Worm (Caenorhabditis elegans): ENCODE data around the gene chil-9.

chil-9 gene

ce11 chrII:9838260-9838935 is 6.7 kb downstream of the chil-9 start, which contains the start of gene arrd-4:
Gene arrd-4, minus strand, starts transcription at chrII:9838310.
- TF ChIP-seq ccch-3 (GFP tag; optimal IDR thresholded peaks at IDR 0.05) (no peak), rcor-1 (GFP tag; IDR thresholded peaks at IDR 0.05) (no peak), Y53G8AR.9 (GFP tag; conservative IDR thresholded peaks at IDR 0.05) (no peak), F52B5.7 (tag; optimal IDR thresholded peaks at IDR 0.05) (no peak), ztf-26 (tag; optimal IDR thresholded peaks at IDR 0.05) (no peak), egrh-3 (GFP tag; IDR thresholded peaks at IDR 0.05) (no peak), dpff-1 (tag; optimal IDR thresholded peaks at IDR 0.05) (no peak), F22D6.2 (tag; optimal IDR thresholded peaks at IDR 0.05) (no peak), ztf-3 (GFP tag; optimal IDR thresholded peaks at IDR 0.05) (no peak), ama-1 (optimal IDR thresholded peaks at IDR 0.05) (no peak), ama-1 (GFP tag; optimal IDR thresholded peaks at IDR 0.05) (no peak), rpc-1 (optimal IDR thresholded peaks at IDR 0.05) (no peak), rpc-1 (tag; optimal IDR thresholded peaks at IDR 0.05) (no peak), dpl-1 (GFP tag; optimal IDR thresholded peaks at IDR 0.05) (no peak), cebp-2 (GFP tag; IDR thresholded peaks at IDR 0.05) (no peak), ceh-79 (tag; optimal IDR thresholded peaks at IDR 0.05) (no peak), cebp-1 (GFP tag; IDR thresholded peaks at IDR 0.05) (no peak), cebp-1 (tag; optimal IDR thresholded peaks at IDR 0.05) (no peak), mxl-1 (tag; optimal IDR thresholded peaks at IDR 0.05) (no peak), lsy-27 (tag; optimal IDR thresholded peaks at IDR 0.05; ENCODE audit: borderline replicate concordance, insufficient read depth) (no peak), B0261.1 (tag; optimal IDR thresholded peaks at IDR 0.05) (no peak), die-1 (tag; optimal IDR thresholded peaks at IDR 0.05) (no peak)

- TF ChIP-seq lsy-27 (tag; optimal IDR thresholded peaks at IDR 0.05; ENCODE audit: borderline replicate concordance, insufficient read depth) (no peak), ceh-58 (GFP tag; IDR thresholded peaks at IDR 0.05) (no peak), madf-8 (GFP tag; conservative IDR thresholded peaks at IDR 0.05) (no peak), T07F8.4 (tag; optimal IDR thresholded peaks at IDR 0.05) (no peak), attf-6 (GFP tag; IDR thresholded peaks at IDR 0.05) (no peak), ceh-100 (GFP tag; IDR thresholded peaks at IDR 0.05) (no peak)
These were observed 9.2 kb downstream of the chil-9 start for ce11 chrII:9835958-9836357.

DNA sequence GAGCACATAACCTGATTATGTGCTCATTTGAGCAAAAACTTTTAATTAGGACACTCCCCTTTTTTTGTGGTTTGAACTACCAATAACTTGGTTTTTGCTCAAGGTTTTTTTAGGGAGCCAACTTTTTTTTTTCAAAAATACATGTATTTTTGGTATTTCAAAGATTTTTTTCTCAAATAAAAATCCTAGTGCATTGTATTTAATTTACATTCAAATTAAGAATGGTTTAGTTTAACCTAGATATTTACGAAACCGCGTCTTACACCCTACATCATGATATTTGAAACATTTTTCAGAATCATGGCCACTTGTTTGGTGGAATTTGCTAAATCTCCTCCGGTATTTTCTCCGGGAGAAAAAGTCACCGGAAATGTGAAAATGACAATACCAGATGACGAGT is 10.2 kb downstream of the chil-9 start, which contains the start of gene arrd-5:
TSS of gene arrd-5 (plus strand) at position 301 of the 400 bp plus-strand sequence.
- TF ChIP-seq tbx-9 (tag; optimal IDR thresholded peaks at IDR 0.05; ENCODE audit: borderline replicate concordance) (no peak), T26A5.8 (tag; optimal IDR thresholded peaks at IDR 0.05) (no peak), Y56A3A.18 (GFP tag; IDR thresholded peaks at IDR 0.05) (no peak), egrh-3 (GFP tag; IDR thresholded peaks at IDR 0.05) (no peak), attf-3 (GFP tag; conservative IDR thresholded peaks at IDR 0.05) (no peak), chd-7 (tag; optimal IDR thresholded peaks at IDR 0.05) (no peak), rcor-1 (GFP tag; IDR thresholded peaks at IDR 0.05) (no peak), lin-35 (GFP tag; optimal IDR thresholded peaks at IDR 0.05) (no peak), F33H1.4 (GFP tag; IDR thresholded peaks at IDR 0.05) (no peak)

DNA sequence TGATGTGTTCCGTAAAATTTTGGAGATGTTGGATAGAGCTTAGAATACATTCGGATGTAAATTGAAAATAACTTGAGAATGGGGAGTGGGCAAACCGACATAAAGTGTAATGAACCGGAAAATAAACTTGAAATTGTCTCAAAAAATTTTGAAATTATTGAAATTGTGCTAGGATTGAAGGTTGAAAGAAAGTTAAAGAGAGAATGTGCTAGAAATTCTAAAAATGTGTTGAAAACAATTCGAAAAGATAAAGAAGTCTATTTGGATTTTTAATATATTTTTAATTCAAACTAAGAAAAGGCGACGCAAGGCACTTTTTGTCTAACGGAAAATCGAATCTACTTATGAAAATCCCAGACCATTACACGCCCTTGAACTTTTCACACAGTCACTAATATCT is 11.3 kb downstream of the chil-9 start, which contains the start of gene ZK938.3:
TSS of gene ZK938.3 (minus strand) at position 101 of the 400 bp plus-strand sequence.
- TF ChIP-seq ceh-91 (GFP tag; IDR thresholded peaks at IDR 0.05): no peak
- no peak for TF ChIP-seq attf-3 (GFP tag; conservative IDR thresholded peaks at IDR 0.05)
- no peak for TF ChIP-seq bed-1 (GFP tag; IDR thresholded peaks at IDR 0.05)
- no peak for TF ChIP-seq ets-4 (GFP tag; optimal IDR thresholded peaks at IDR 0.05)
- no peak for TF ChIP-seq T26A5.8 (tag; optimal IDR thresholded peaks at IDR 0.05)
- no peak for TF ChIP-seq lin-40 (tag; optimal IDR thresholded peaks at IDR 0.05)
- no peak for TF ChIP-seq mes-4 (tag; optimal IDR thresholded peaks at IDR 0.05)
- TF ChIP-seq ekl-4 (GFP tag; IDR thresholded peaks at IDR 0.05): no peak
- no peak for TF ChIP-seq madf-10 (tag; optimal IDR thresholded peaks at IDR 0.05)
- TF ChIP-seq ztf-6 (GFP tag; IDR thresholded peaks at IDR 0.05): no peak
- TF ChIP-seq ceh-40 (GFP tag; IDR thresholded peaks at IDR 0.05): no peak
- TF ChIP-seq egrh-3 (GFP tag; IDR thresholded peaks at IDR 0.05): no peak
- no peak for TF ChIP-seq hmg-20 (GFP tag; IDR thresholded peaks at IDR 0.05)
- TF ChIP-seq repo-1 (tag; optimal IDR thresholded peaks at IDR 0.05): no peak
- no peak for TF ChIP-seq lin-26 (GFP tag; IDR thresholded peaks at IDR 0.05)
- TF ChIP-seq lag-1 (GFP tag; IDR thresholded peaks at IDR 0.05): no peak

Measured in whole organism, young adult.